Worm (Caenorhabditis elegans) whole organism, L4 larva: ENCODE results near the gene K08C7.4.

Source experiments
- F44E2.7 ChIP-seq: fragments of 200-800 bp; sonication (Bioruptor generic); IDR thresholded peaks from 2 replicates; pipeline ENCODE4 v2.1.2; 2022; ENCODE audit warnings: missing genetic modification characterization, missing compliant biosample characterization
- T26A8.4 ChIP-seq: fragments of 200-800 bp; sonication (Bioruptor generic); IDR thresholded peaks from 2 replicates; pipeline ENCODE4 v1.3.6; 2022; ENCODE audit warnings: missing genetic modification characterization, missing compliant biosample characterization
- Y48G9A.11 ChIP-seq: fragments of 200-800 bp; sonication (Bioruptor generic); IDR thresholded peaks from 2 replicates; pipeline ENCODE4 v1.3.6; 2022; ENCODE audit warnings: missing genetic modification reagents, missing genetic modification characterization, missing compliant biosample characterization
- Y5F2A.4 ChIP-seq: fragments of 200-800 bp; sonication (Bioruptor generic); optimal IDR thresholded peaks from 2 replicates; lab custom pipeline; 2018; ENCODE audit warnings: mild to moderate bottlenecking, missing genetic modification characterization, missing compliant biosample characterization
- Y75B8A.6 ChIP-seq: fragments of 200-800 bp; sonication (Bioruptor generic); IDR thresholded peaks from 2 replicates; pipeline ENCODE4 v1.3.6; 2022; ENCODE audit warnings: missing genetic modification reagents, missing genetic modification characterization, missing compliant biosample characterization
- attf-4 ChIP-seq: sonication (generic microtip); optimal IDR thresholded peaks from 3 replicates; lab custom pipeline; 2017; ENCODE audit warnings: missing biosample characterization, missing genetic modification characterization
- ceh-28 ChIP-seq: fragments of 150-350 bp; optimal IDR thresholded peaks from 2 replicates; lab custom pipeline; 2014; ENCODE audit warnings: missing biosample characterization, missing genetic modification reagents, missing genetic modification characterization
- ceh-32 ChIP-seq: sonication (generic microtip); optimal IDR thresholded peaks from 2 replicates; lab custom pipeline; 2016; ENCODE audit warnings: mild to moderate bottlenecking, missing genetic modification characterization, missing compliant biosample characterization; ENCODE audit not compliant: poor library complexity
- ceh-62 ChIP-seq: sonication (generic microtip); optimal IDR thresholded peaks from 2 replicates; lab custom pipeline; 2017; ENCODE audit warnings: missing biosample characterization, missing genetic modification characterization
- ces-1 ChIP-seq: fragments of 150-350 bp; sonication (generic microtip); optimal IDR thresholded peaks from 4 replicates; lab custom pipeline; 2014; ENCODE audit warnings: missing biosample characterization, missing genetic modification reagents, missing genetic modification characterization
- ctbp-1 ChIP-seq: fragments of 200-800 bp; sonication (Bioruptor generic); IDR thresholded peaks from 2 replicates; pipeline ENCODE4 v1.3.6; 2022; ENCODE audit warnings: missing genetic modification reagents, missing genetic modification characterization, missing compliant biosample characterization
- daf-16 ChIP-seq, 3 experiments: sonication (generic microtip); optimal IDR thresholded peaks; 2 replicates each; lab custom pipeline; 2016 to 2017; ENCODE audit warnings: missing genetic modification characterization in 3 of 3, missing genetic modification reagents in 3 of 3, mild to moderate bottlenecking in 2 of 3, missing compliant biosample characterization in 2 of 3, missing biosample characterization in 1 of 3, moderate library complexity in 1 of 3
- daf-19 ChIP-seq: fragments of 200-800 bp; sonication (Bioruptor generic); conservative IDR thresholded peaks from 2 replicates; pipeline ENCODE4 v1.3.6; 2022; ENCODE audit warnings: missing genetic modification characterization, missing compliant biosample characterization
- daf-8 ChIP-seq: fragments of 200-800 bp; sonication (Bioruptor generic); IDR thresholded peaks from 2 replicates; pipeline ENCODE4 v1.3.6; 2022; ENCODE audit warnings: missing genetic modification characterization, missing compliant biosample characterization
- dmd-8 ChIP-seq: fragments of 200-800 bp; sonication (Bioruptor generic); IDR thresholded peaks from 2 replicates; pipeline ENCODE4 v1.3.6; 2022; ENCODE audit warnings: missing genetic modification characterization, missing compliant biosample characterization
- duxl-1 ChIP-seq: sonication (generic microtip); optimal IDR thresholded peaks from 2 replicates; lab custom pipeline; 2016; ENCODE audit warnings: mild to moderate bottlenecking, missing genetic modification characterization, moderate library complexity, missing compliant biosample characterization; ENCODE audit not compliant: poor library complexity
- dve-1 ChIP-seq: sonication (generic microtip); optimal IDR thresholded peaks from 2 replicates; lab custom pipeline; 2017; ENCODE audit warnings: antibody characterized with exemption, mild to moderate bottlenecking, missing genetic modification characterization, missing compliant biosample characterization; ENCODE audit not compliant: insufficient read depth
- egl-43 ChIP-seq: fragments of 200-800 bp; sonication (Bioruptor generic); IDR thresholded peaks from 2 replicates; pipeline ENCODE4 v1.3.6; 2022; ENCODE audit warnings: missing genetic modification reagents, missing genetic modification characterization, missing compliant biosample characterization
- gei-8 ChIP-seq: fragments of 200-800 bp; sonication (Bioruptor generic); optimal IDR thresholded peaks from 2 replicates; lab custom pipeline; 2018; ENCODE audit warnings: mild to moderate bottlenecking, missing genetic modification characterization, missing compliant biosample characterization
- hlh-11 ChIP-seq: fragments of 200-800 bp; sonication (Bioruptor generic); optimal IDR thresholded peaks from 2 replicates; lab custom pipeline; 2018; ENCODE audit warnings: mild to moderate bottlenecking, missing genetic modification characterization, missing compliant biosample characterization
- hmg-1.1 ChIP-seq: fragments of 200-800 bp; sonication (Bioruptor generic); IDR thresholded peaks from 2 replicates; pipeline ENCODE4 v1.3.6; 2022; ENCODE audit warnings: missing genetic modification reagents, missing genetic modification characterization, missing compliant biosample characterization
- jun-1 ChIP-seq: fragments of 150-350 bp; optimal IDR thresholded peaks from 2 replicates; lab custom pipeline; 2014; ENCODE audit warnings: missing biosample characterization, missing genetic modification reagents, missing genetic modification characterization
- lin-38 ChIP-seq: fragments of 200-800 bp; sonication (Bioruptor generic); IDR thresholded peaks from 2 replicates; pipeline ENCODE4 v1.3.6; 2022; ENCODE audit warnings: missing genetic modification reagents, missing genetic modification characterization, missing compliant biosample characterization
- lsy-2 ChIP-seq, 2 experiments: fragments of 150-350 bp in 1 of 2; sonication (generic microtip) in 1 of 2; optimal IDR thresholded peaks; 2 replicates each; lab custom pipeline; 2014 to 2017; ENCODE audit warnings: missing biosample characterization in 2 of 2, missing genetic modification characterization in 2 of 2
- madf-5 ChIP-seq, 2 experiments: fragments of 200-800 bp; sonication (Bioruptor generic); IDR thresholded peaks; 2 replicates each; pipeline ENCODE4 v1.3.6; 2022; ENCODE audit warnings: missing compliant biosample characterization in 2 of 2, missing genetic modification characterization in 2 of 2
- madf-9 ChIP-seq: fragments of 200-800 bp; sonication (Bioruptor generic); conservative IDR thresholded peaks from 2 replicates; pipeline ENCODE4 v1.3.6; 2022; ENCODE audit warnings: missing genetic modification reagents, missing genetic modification characterization, missing compliant biosample characterization
- mdl-1 ChIP-seq, 2 experiments: fragments of 150-350 bp in 1 of 2; sonication (generic microtip) in 1 of 2; optimal IDR thresholded peaks; 2 replicates each; lab custom pipeline; 2014 to 2017; ENCODE audit warnings: missing biosample characterization in 2 of 2, missing genetic modification characterization in 2 of 2
- mep-1 ChIP-seq: fragments of 150-350 bp; sonication (generic microtip); optimal IDR thresholded peaks from 3 replicates; lab custom pipeline; 2014; ENCODE audit warnings: missing biosample characterization, missing genetic modification characterization
- mxl-3 ChIP-seq: fragments of 200-800 bp; sonication (Bioruptor generic); optimal IDR thresholded peaks from 2 replicates; lab custom pipeline; 2018; ENCODE audit warnings: mild to moderate bottlenecking, missing genetic modification characterization, missing compliant biosample characterization
- nhr-25 ChIP-seq: sonication (generic microtip); optimal IDR thresholded peaks from 2 replicates; lab custom pipeline; 2017; ENCODE audit warnings: missing genetic modification characterization, mild to moderate bottlenecking, missing compliant biosample characterization, antibody characterized with exemption, moderate library complexity, borderline replicate concordance; ENCODE audit not compliant: insufficient read depth
- nhr-28 ChIP-seq: fragments of 150-350 bp; optimal IDR thresholded peaks from 2 replicates; lab custom pipeline; 2014; ENCODE audit warnings: missing biosample characterization, missing genetic modification characterization
- nhr-76 ChIP-seq: fragments of 150-350 bp; optimal IDR thresholded peaks from 2 replicates; lab custom pipeline; 2014; ENCODE audit warnings: missing biosample characterization, missing genetic modification characterization
- snpc-1.2 ChIP-seq: fragments of 200-800 bp; sonication (Bioruptor generic); IDR thresholded peaks from 2 replicates; pipeline ENCODE4 v1.3.6; 2022; ENCODE audit warnings: missing genetic modification reagents, missing genetic modification characterization, missing compliant biosample characterization
- tra-1 ChIP-seq: fragments of 200-800 bp; sonication (Bioruptor generic); IDR thresholded peaks from 2 replicates; pipeline ENCODE4 v1.3.6; 2022; ENCODE audit warnings: missing genetic modification reagents, missing genetic modification characterization, missing compliant biosample characterization
- unc-62 ChIP-seq, 3 experiments: fragments of 150-350 bp in 1 of 3; sonication (generic microtip); optimal IDR thresholded peaks in 2 of 3; peaks in 1 of 3; 1 replicate in 1 of 3; 2 replicates in 2 of 3; lab custom pipeline; 2014 to 2017; ENCODE audit warnings: missing biosample characterization in 3 of 3, missing genetic modification characterization in 3 of 3, missing genetic modification reagents in 3 of 3, missing genotype in 1 of 3
- zfp-3 ChIP-seq: fragments of 200-800 bp; sonication (Bioruptor generic); conservative IDR thresholded peaks from 2 replicates; pipeline ENCODE4 v1.3.6; 2022; ENCODE audit warnings: missing genetic modification reagents, missing genetic modification characterization, missing compliant biosample characterization
- zip-11 ChIP-seq: fragments of 200-800 bp; sonication (Bioruptor generic); IDR thresholded peaks from 2 replicates; pipeline ENCODE4 v1.3.6; 2022; ENCODE audit warnings: missing genetic modification characterization, missing compliant biosample characterization

The K08C7.4 gene

DNA sequence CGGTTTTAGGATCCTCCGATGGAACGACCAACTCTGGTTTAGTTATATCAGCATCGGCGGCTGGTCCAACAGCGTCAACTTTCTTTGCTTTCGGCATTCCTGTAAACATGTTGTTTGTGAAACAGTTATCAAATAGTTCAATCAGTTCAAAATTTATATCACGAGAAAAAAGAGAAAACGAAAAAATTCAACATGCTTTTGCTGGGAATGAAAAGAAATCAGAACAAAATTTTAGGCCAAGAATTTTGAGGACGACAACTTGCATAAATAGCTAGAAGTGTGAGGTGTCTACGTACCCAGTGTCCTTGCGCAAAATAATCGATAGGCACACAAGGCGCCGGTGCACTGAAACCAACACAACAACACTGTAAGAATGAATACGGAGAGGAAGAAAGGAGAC lies at the start of gene K08C7.4:
K08C7.4 (minus strand) TSS at position 101 of the 400 bp plus-strand sequence.
- TF ChIP-seq ces-1 (GFP tag; lab: Kevin White, UChicago) = no peak
- no peak for TF ChIP-seq tra-1 (GFP tag; lab: Robert Waterston, UW)
- no peak for TF ChIP-seq daf-19 (GFP tag; lab: Robert Waterston, UW)

DNA sequence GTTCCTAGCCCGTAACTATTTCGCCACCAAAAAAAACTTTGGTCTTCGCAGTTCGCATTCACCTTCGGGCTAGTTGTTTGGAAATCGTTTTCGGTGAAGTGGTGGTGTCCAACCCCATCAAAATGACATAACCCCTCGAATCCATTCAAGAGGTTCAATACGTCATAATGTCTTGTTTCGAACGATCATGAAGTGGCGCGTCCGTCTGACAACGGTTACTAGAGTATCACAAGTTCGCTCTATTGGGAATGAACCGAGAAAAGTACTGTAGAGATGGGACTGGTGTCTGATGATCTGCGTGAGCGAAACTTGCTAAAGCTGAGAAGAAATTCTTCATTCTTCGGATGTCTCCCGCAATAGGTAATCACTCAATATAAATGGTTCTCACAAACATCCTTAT lies 47.5 kb upstream of the K08C7.4 start, which contains the start of gene ZC168.2:
ZC168.2 (plus strand) TSS at position 301 of the 400 bp plus-strand sequence.
- peak in 1 of 2 experiments; percentile 79 for TF ChIP-seq unc-62 (GFP tag; optimal IDR thresholded peaks at IDR 0.05 in 1 of 2; lab: Kevin White, UChicago)
- TF ChIP-seq unc-62 (tag; optimal IDR thresholded peaks at IDR 0.05; lab: Kevin White, UChicago) = no peak
- TF ChIP-seq madf-9 (GFP tag; lab: Robert Waterston, UW) = no peak

DNA sequence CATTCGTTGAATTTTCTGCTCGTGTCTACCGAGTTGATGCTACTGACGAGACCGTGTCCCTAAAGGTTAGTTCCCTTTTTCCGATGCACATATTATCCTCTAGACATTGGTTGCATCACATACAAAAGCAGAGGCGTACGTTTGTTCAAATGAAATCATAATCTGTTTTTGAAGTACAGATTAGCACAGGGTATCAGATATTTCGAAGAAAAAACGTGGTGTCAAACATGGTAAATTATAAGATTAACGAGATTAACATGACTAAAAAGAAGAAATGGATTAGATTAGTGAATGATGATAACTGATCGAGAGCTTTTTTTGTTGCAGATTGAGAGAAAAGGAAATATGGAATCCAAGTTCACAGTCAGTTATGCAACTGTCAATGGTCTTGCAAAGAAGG lies 38.6 kb upstream of the K08C7.4 start:
- TF ChIP-seq daf-16 (GFP tag; optimal IDR thresholded peaks at IDR 0.05; lab: Kevin White, UChicago) (no peak), daf-16 (tag; optimal IDR thresholded peaks at IDR 0.05; lab: Kevin White, UChicago) (no peak), dmd-8 (no peak), zfp-3 (GFP tag; lab: Robert Waterston, UW) (no peak), mep-1 (tag; lab: Kevin White, UChicago) (no peak), hmg-1.1 (GFP tag; lab: Robert Waterston, UW) (no peak), nhr-25 (no peak), hlh-11 (no peak), Y75B8A.6 (no peak), lsy-2 (tag; optimal IDR thresholded peaks at IDR 0.05; lab: Kevin White, UChicago) (no peak), Y48G9A.11 (GFP tag; lab: Robert Waterston, UW) (no peak)
- TF ChIP-seq, all 104 proteins: peak for 0

DNA sequence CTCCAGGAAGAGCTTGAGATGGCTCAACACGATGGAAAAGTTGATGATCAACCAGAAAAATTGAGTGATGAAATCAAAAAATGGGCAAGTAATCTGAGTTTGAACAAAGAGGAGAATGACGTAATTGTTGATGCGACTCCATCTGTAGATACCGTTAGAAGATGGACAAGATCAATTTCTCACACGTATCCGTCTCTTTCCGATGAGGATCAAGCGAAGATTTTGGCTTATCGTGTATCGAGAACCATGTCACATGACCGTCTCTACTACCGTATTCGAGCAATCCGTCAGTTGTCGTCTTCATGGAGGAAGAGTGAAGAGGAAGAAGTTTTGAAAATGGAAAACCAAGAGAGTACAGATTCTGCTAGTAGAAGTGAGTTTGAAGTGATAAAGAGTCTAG lies 37.8 kb upstream of the K08C7.4 start:
- TF ChIP-seq jun-1 (tag; lab: Kevin White, UChicago) (no peak), attf-4 (no peak), lin-38 (GFP tag; lab: Robert Waterston, UW) (no peak), ceh-28 (tag; lab: Kevin White, UChicago) (no peak), nhr-76 (tag; lab: Kevin White, UChicago) (no peak), dve-1 (no peak), duxl-1 (tag; lab: Kevin White, UChicago) (no peak), ceh-32 (tag; lab: Kevin White, UChicago) (no peak), Y5F2A.4 (no peak), mep-1 (tag; lab: Kevin White, UChicago) (no peak), gei-8 (no peak), snpc-1.2 (GFP tag; lab: Robert Waterston, UW) (no peak), ceh-62 (tag; lab: Kevin White, UChicago) (no peak), mxl-3 (no peak)

DNA sequence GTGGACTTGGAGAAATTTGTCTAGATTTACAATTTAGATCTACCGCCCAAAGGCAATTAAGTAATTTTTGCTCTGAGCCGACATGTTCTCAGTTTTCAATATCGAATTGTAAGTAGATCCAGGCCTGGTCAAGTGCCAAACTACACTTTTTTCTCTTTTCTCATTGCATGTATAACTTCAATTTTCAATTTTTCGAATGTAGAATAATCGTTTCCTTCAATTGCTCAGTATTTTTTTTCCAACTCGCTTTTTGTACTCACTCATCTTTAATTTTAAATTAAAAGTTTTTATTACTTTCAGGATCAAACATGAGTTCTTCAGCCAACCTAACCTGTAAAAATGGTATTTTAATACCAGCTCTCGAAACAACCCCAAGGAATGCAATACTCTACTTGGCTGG lies 36.1 kb upstream of the K08C7.4 start, which contains the start of gene ncx-3:
ncx-3 (plus strand) TSS at position 301 of the 400 bp plus-strand sequence.
- TF ChIP-seq egl-43 (GFP tag; lab: Robert Waterston, UW) (no peak), unc-62 (GFP tag; optimal IDR thresholded peaks at IDR 0.05 in 1 of 2; lab: Kevin White, UChicago) (peak in 1 of 2 experiments; percentile 74), unc-62 (tag; optimal IDR thresholded peaks at IDR 0.05; lab: Kevin White, UChicago) (no peak)

DNA sequence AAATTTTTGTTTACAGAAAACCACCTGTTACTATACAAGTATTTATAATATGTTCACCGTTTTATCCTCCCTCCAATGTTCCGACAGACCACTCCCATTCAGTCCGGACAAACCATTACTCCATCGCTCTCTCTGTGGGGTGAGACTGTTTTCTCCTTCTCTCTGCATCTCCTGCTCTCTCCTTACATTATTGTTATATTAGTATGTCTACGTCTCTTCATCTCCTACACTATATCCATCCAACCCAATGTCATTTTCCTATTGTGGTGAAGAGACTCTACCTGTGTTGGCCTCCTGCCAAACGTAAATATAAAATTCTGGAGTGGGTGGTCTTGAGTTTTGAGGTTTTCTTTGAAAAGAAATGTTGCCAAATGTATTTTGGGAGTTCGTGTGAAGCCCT lies 34.3 kb upstream of the K08C7.4 start:
- peak; percentile 40 for TF ChIP-seq nhr-28 (tag; lab: Kevin White, UChicago)
- TF ChIP-seq ceh-28 (tag; lab: Kevin White, UChicago) = no peak
- TF ChIP-seq unc-62 (GFP tag; optimal IDR thresholded peaks at IDR 0.05 in 1 of 2; lab: Kevin White, UChicago) = peak in 1 of 2 experiments; percentile 10
- TF ChIP-seq unc-62 (tag; optimal IDR thresholded peaks at IDR 0.05; lab: Kevin White, UChicago) = no peak
- no peak for TF ChIP-seq hlh-11
- TF ChIP-seq lin-38 (GFP tag; lab: Robert Waterston, UW) = no peak
- TF ChIP-seq mdl-1 (tag; optimal IDR thresholded peaks at IDR 0.05; lab: Kevin White, UChicago) = no peak
- TF ChIP-seq zip-11 = no peak
- TF ChIP-seq mxl-3 = no peak
- no peak for TF ChIP-seq ctbp-1
- no peak for TF ChIP-seq T26A8.4 (GFP tag; lab: Robert Waterston, UW)
- no peak for TF ChIP-seq daf-8 (GFP tag; lab: Robert Waterston, UW)
- TF ChIP-seq F44E2.7 (GFP tag; lab: Robert Waterston, UW) = no peak
- no peak for TF ChIP-seq madf-5 (GFP tag; IDR thresholded peaks at IDR 0.05; lab: Robert Waterston, UW)
- TF ChIP-seq, all 104 proteins: peak for 2
